Fruit fly (Drosophila melanogaster): ENCODE results near the gene mnb.

mnb gene

dm6 chrX:17841923-17842322, 45.1 kb downstream of the mnb start, which contains the start of gene Taf9 (continued):
- TF ChIP-seq CG18262 (tag; optimal IDR thresholded peaks at IDR 0.05), result no peak
- TF ChIP-seq CG15514 (GFP tag; optimal IDR thresholded peaks at IDR 0.05), result peak; percentile 31
- TF ChIP-seq HLH4C (GFP tag; IDR thresholded peaks at IDR 0.05; ENCODE audit: partially characterized antibody), result peak; percentile 85
- peak; percentile 90 for TF ChIP-seq Opbp (GFP tag; IDR thresholded peaks at IDR 0.05; ENCODE audit: partially characterized antibody)
- TF ChIP-seq row (GFP tag; IDR thresholded peaks at IDR 0.05), result peak; percentile 28; the same call in 1 of the 3 replicates
- no peak for TF ChIP-seq CG4360 (GFP tag; IDR thresholded peaks at IDR 0.05)
- peak; percentile 51 for TF ChIP-seq Sin3A (optimal IDR thresholded peaks at IDR 0.05)
- TF ChIP-seq Dll (GFP tag; IDR thresholded peaks at IDR 0.05; ENCODE audit: partially characterized antibody), result peak; percentile 85
- no peak for TF ChIP-seq CG6272 (GFP tag; IDR thresholded peaks at IDR 0.05)
- peak; percentile 47 for TF ChIP-seq nmo (GFP tag; optimal IDR thresholded peaks at IDR 0.05)
- TF ChIP-seq sens (GFP tag), result no peak
- TF ChIP-seq chif (GFP tag; optimal IDR thresholded peaks at IDR 0.05), result no peak
- peak; percentile 84 for TF ChIP-seq nerfin-2 (GFP tag; IDR thresholded peaks at IDR 0.05; ENCODE audit: partially characterized antibody)
- TF ChIP-seq btn (GFP tag; optimal IDR thresholded peaks at IDR 0.05), result no peak
- peak; percentile 67 for TF ChIP-seq CG14860 (GFP tag; IDR thresholded peaks at IDR 0.05; ENCODE audit: partially characterized antibody)
- peak; percentile 87 for TF ChIP-seq CG10267 (tag; optimal IDR thresholded peaks at IDR 0.05)
- peak; percentile 81 for TF ChIP-seq knrl (GFP tag; IDR thresholded peaks at IDR 0.05; ENCODE audit: partially characterized antibody)
- no peak for TF ChIP-seq CG8924 (tag; optimal IDR thresholded peaks at IDR 0.05)
- TF ChIP-seq Dp (GFP tag; optimal IDR thresholded peaks at IDR 0.05), result peak; percentile 68
- TF ChIP-seq disco-r (GFP tag; optimal IDR thresholded peaks at IDR 0.05), result no peak
- peak; percentile 16 for TF ChIP-seq HmgZ (tag; optimal IDR thresholded peaks at IDR 0.05)
- peak; percentile 60; the same call in 2 of the 3 replicates for TF ChIP-seq mld (GFP tag; IDR thresholded peaks at IDR 0.05; ENCODE audit: partially characterized antibody)
- TF ChIP-seq unc-4 (GFP tag; IDR thresholded peaks at IDR 0.05; ENCODE audit: partially characterized antibody), result peak; percentile 89
- TF ChIP-seq CG12219 (GFP tag; optimal IDR thresholded peaks at IDR 0.05), result no peak
- TF ChIP-seq Aef1 (GFP tag; IDR thresholded peaks at IDR 0.05), result no peak
- TF ChIP-seq Trl (optimal IDR thresholded peaks at IDR 0.05), result no peak
- TF ChIP-seq Trl (GFP tag; optimal IDR thresholded peaks at IDR 0.05), result no peak
- TF ChIP-seq CG10543 (GFP tag; optimal IDR thresholded peaks at IDR 0.05), result no peak
- no peak for TF ChIP-seq Lhr (GFP tag; optimal IDR thresholded peaks at IDR 0.05)
- TF ChIP-seq stwl (tag; optimal IDR thresholded peaks at IDR 0.05), result peak; percentile 49
- TF ChIP-seq onecut (GFP tag; IDR thresholded peaks at IDR 0.05), result peak; percentile 93
- TF ChIP-seq hbn (GFP tag; IDR thresholded peaks at IDR 0.05; ENCODE audit: partially characterized antibody), result peak; percentile 90
- peak; percentile 75 for TF ChIP-seq Sry-δ (GFP tag; optimal IDR thresholded peaks at IDR 0.05)
- no peak for TF ChIP-seq Gsc (GFP tag; IDR thresholded peaks at IDR 0.05)
- peak; percentile 91 for TF ChIP-seq bbx (GFP tag; IDR thresholded peaks at IDR 0.05; ENCODE audit: partially characterized antibody)
- peak in 1 of 3 experiments; percentile 0 for TF ChIP-seq Stat92E (GFP tag; optimal IDR thresholded peaks at IDR 0.05)
- peak; percentile 79 for TF ChIP-seq CG3847 (GFP tag; IDR thresholded peaks at IDR 0.05)
- TF ChIP-seq ato (GFP tag; IDR thresholded peaks at IDR 0.05; ENCODE audit: partially characterized antibody), result peak; percentile 61; the same call in 1 of the 2 replicates
- no peak for TF ChIP-seq Awh (GFP tag; IDR thresholded peaks at IDR 0.05)
- peak; percentile 75 for TF ChIP-seq inv (GFP tag; IDR thresholded peaks at IDR 0.05; ENCODE audit: partially characterized antibody)
- no peak for TF ChIP-seq Hand (GFP tag; optimal IDR thresholded peaks at IDR 0.05)
- TF ChIP-seq amos (GFP tag; IDR thresholded peaks at IDR 0.05; ENCODE audit: partially characterized antibody), result peak; percentile 92
- TF ChIP-seq CG13123 (GFP tag; optimal IDR thresholded peaks at IDR 0.05), result no peak
- peak; percentile 91 for TF ChIP-seq zen2 (GFP tag; IDR thresholded peaks at IDR 0.05; ENCODE audit: partially characterized antibody)
- peak; percentile 81 for TF ChIP-seq pzg (GFP tag; optimal IDR thresholded peaks at IDR 0.05)
- no peak for TF ChIP-seq ash1 (GFP tag; optimal IDR thresholded peaks at IDR 0.05)
- peak in 1 of 2 experiments; percentile 20 for TF ChIP-seq Pdp1 (GFP tag; optimal IDR thresholded peaks at IDR 0.05)
- peak; percentile 13 for TF ChIP-seq gro (GFP tag; optimal IDR thresholded peaks at IDR 0.05)
- peak; percentile 88; the same call in 1 of the 2 replicates for TF ChIP-seq CG42726 (GFP tag; IDR thresholded peaks at IDR 0.05; ENCODE audit: partially characterized antibody)

Data from whole organism, embryonic.